Worm (Caenorhabditis elegans) whole organism, L3 larva: ENCODE measurements around the gene D2089.8.

Experiments used
- nhr-237 ChIP-seq: fragments of 150-350 bp; optimal IDR thresholded peaks from 2 replicates; lab custom pipeline; 2014; ENCODE audit warnings: missing biosample characterization, missing genetic modification characterization
- zag-1 ChIP-seq: fragments of 150-350 bp; optimal IDR thresholded peaks from 2 replicates; lab custom pipeline; 2014; ENCODE audit warnings: missing biosample characterization, missing genetic modification characterization
- ztf-11 ChIP-seq: fragments of 150-350 bp; optimal IDR thresholded peaks from 2 replicates; lab custom pipeline; 2014; ENCODE audit warnings: missing biosample characterization, missing genetic modification characterization

DNA sequence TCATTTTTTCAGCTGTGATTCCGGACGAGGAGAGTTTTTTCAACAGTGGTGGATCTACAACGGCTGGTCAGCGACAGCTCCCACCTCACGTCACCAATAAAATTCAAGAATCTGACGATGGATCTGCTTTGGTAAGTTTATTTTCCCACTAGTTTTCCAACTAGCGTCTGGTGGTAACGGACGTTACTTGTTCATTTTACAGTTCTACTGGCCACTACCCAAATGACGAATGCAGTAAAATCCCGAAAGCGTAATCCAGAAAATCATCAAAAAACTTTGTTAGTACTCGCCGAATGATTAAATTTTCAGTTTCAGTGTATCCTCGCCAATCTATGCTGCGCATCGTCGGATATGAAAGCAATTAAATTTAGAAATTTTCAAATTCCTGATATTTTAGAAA lies 3.0 kb downstream of the D2089.8 start:
- TF ChIP-seq zag-1 (tag; lab: Kevin White, UChicago) = no peak
- no peak for TF ChIP-seq ztf-11
- no peak for TF ChIP-seq nhr-237 (tag; lab: Kevin White, UChicago)
